Worm (Caenorhabditis elegans) whole organism, L1 larva: Measurements from ENCODE around the gene C16C10.9.

Experiments
- ama-1 ChIP-seq: fragments of 150-350 bp; optimal IDR thresholded peaks from 2 replicates; lab custom pipeline; 2014
- ces-1 ChIP-seq: fragments of 150-350 bp; optimal IDR thresholded peaks from 2 replicates; lab custom pipeline; 2014; ENCODE audit warnings: missing biosample characterization, missing genetic modification reagents, missing genetic modification characterization
- egl-27 ChIP-seq, 2 experiments: fragments of 150-350 bp in 1 of 2; sonication (generic microtip); optimal IDR thresholded peaks; 3 replicates each; lab custom pipeline; 2017 to 2018; ENCODE audit warnings: missing biosample characterization in 2 of 2, missing genetic modification characterization in 2 of 2, missing genetic modification reagents in 2 of 2
- hpl-2 ChIP-seq: fragments of 150-350 bp; optimal IDR thresholded peaks from 2 replicates; lab custom pipeline; 2014; ENCODE audit warnings: missing biosample characterization, missing genetic modification reagents, missing genetic modification characterization
- jun-1 ChIP-seq: fragments of 150-350 bp; optimal IDR thresholded peaks from 2 replicates; lab custom pipeline; 2014; ENCODE audit warnings: missing biosample characterization, missing genetic modification reagents, missing genetic modification characterization
- nhr-77 ChIP-seq: fragments of 150-350 bp; optimal IDR thresholded peaks from 2 replicates; lab custom pipeline; 2014; ENCODE audit warnings: missing biosample characterization, missing genetic modification characterization
- snu-23 ChIP-seq: sonication (generic microtip); optimal IDR thresholded peaks from 2 replicates; lab custom pipeline; 2016; ENCODE audit warnings: missing genetic modification characterization, missing compliant biosample characterization
- ztf-11 ChIP-seq, 2 experiments: sonication (generic microtip); optimal IDR thresholded peaks; 2 replicates each; lab custom pipeline; 2016 to 2017; ENCODE audit warnings: missing genetic modification characterization in 2 of 2, missing biosample characterization in 1 of 2, missing compliant biosample characterization in 1 of 2

DNA sequence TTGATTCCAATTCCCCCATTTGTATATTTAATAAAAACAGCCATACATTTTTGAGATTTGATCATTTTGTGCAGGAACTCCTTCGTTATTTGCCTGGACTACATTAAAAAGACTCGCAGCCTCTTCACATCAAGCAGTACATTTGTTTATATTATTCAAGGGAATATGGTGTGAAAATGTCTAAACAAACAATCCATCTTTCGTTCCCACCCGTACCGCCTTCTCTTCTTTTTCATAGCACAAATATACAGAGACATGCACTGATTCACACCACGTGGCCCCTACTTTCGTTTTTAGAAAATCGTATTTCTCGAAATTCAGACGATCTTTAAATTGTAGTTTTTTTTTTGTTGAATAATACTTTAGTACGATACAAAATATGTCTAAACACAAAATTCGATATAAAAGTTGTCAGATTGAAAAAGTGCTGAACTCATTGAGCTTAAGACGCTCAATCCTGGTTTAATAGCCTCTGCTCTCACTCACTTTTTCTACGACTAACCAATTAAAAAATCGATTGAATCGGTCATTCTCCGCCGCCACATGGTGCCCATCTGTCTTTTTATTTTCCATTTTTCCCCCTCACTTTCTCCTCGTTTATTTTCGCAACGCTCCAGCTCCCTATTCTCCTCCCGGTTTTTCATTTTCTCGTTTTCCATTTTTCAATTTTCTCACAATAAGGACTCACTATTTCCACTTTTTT, 38.3 kb upstream of the C16C10.9 start:
- TF ChIP-seq snu-23 (GFP tag; lab: Kevin White, UChicago) (peak; percentile 49), egl-27 (tag; optimal IDR thresholded peaks at IDR 0.05; lab: Kevin White, UChicago) (no peak), ama-1 (lab: Kevin White, UChicago) (peak; percentile 95), hpl-2 (GFP tag; lab: Kevin White, UChicago) (peak; percentile 39), ces-1 (GFP tag; lab: Kevin White, UChicago) (no peak), nhr-77 (tag; lab: Kevin White, UChicago) (no peak), jun-1 (no peak), ztf-11 (tag; optimal IDR thresholded peaks at IDR 0.05; lab: Kevin White, UChicago) (no peak)
